Worm (Caenorhabditis elegans): ENCODE data around the gene pnc-2.
"Not testable (repeated sequence)": the region's sequence is repeated elsewhere in the genome, so short reads cannot be mapped to it uniquely, and the experiment has no call there.

pnc-2 gene

ce11 chrIV:14950468-14950867, 41.0 kb upstream of the pnc-2 start, which contains the start of gene Y41E3.22:
Y41E3.22 (plus strand) TSS chrIV:14950710.
- TF ChIP-seq ref-2 (tag; optimal IDR thresholded peaks at IDR 0.05), result no peak
- TF ChIP-seq odd-2 (tag; optimal IDR thresholded peaks at IDR 0.05), result no peak
- no peak for TF ChIP-seq hlh-15 (tag; optimal IDR thresholded peaks at IDR 0.05)
- no peak for TF ChIP-seq fax-1 (tag; optimal IDR thresholded peaks at IDR 0.05)
- TF ChIP-seq nhr-232 (tag; optimal IDR thresholded peaks at IDR 0.05), result no peak
- TF ChIP-seq pha-2 (tag; optimal IDR thresholded peaks at IDR 0.05), result no peak
- TF ChIP-seq ets-4 (tag; optimal IDR thresholded peaks at IDR 0.05), result no peak
- no peak for TF ChIP-seq elt-4 (tag; optimal IDR thresholded peaks at IDR 0.05)
- no peak for TF ChIP-seq hlh-13 (GFP tag; optimal IDR thresholded peaks at IDR 0.05)
- no peak for TF ChIP-seq pros-1 (tag; optimal IDR thresholded peaks at IDR 0.05)
- TF ChIP-seq unc-55 (GFP tag; optimal IDR thresholded peaks at IDR 0.05), result no peak
- TF ChIP-seq gmeb-2 (tag; optimal IDR thresholded peaks at IDR 0.05), result no peak
- no peak for TF ChIP-seq ceh-2 (tag; optimal IDR thresholded peaks at IDR 0.05)
- TF ChIP-seq C08G9.2 (tag; optimal IDR thresholded peaks at IDR 0.05), result no peak
- no peak for TF ChIP-seq lin-11 (tag; optimal IDR thresholded peaks at IDR 0.05)
- no peak for TF ChIP-seq unc-86 (tag; optimal IDR thresholded peaks at IDR 0.05)
- no peak for TF ChIP-seq rnt-1 (tag; optimal IDR thresholded peaks at IDR 0.05)

- TF ChIP-seq unc-3 (GFP tag; conservative IDR thresholded peaks at IDR 0.05) (no peak), unc-3 (tag; optimal IDR thresholded peaks at IDR 0.05) (no peak)
These were observed 39.6 kb upstream of the pnc-2 start for ce11 chrIV:14949048-14949447.

ce11 chrIV:14944234-14944633, 34.7 kb upstream of the pnc-2 start, which contains the start of gene Y57G11C.48:
Y57G11C.48 (minus strand) TSS chrIV:14944334.
- TF ChIP-seq pat-9 (tag; optimal IDR thresholded peaks at IDR 0.05) (no peak), C38D4.7 (GFP tag; optimal IDR thresholded peaks at IDR 0.05) (no peak), fkh-6 (tag; optimal IDR thresholded peaks at IDR 0.05) (no peak), ceh-14 (tag; optimal IDR thresholded peaks at IDR 0.05) (no peak), madf-2 (tag; optimal IDR thresholded peaks at IDR 0.05) (no peak), ceh-18 (tag; optimal IDR thresholded peaks at IDR 0.05) (no peak), rnt-1 (tag; optimal IDR thresholded peaks at IDR 0.05) (no peak), sox-4 (tag; optimal IDR thresholded peaks at IDR 0.05) (no peak), ceh-24 (tag; optimal IDR thresholded peaks at IDR 0.05) (no peak), nhr-11 (tag; optimal IDR thresholded peaks at IDR 0.05) (no peak), ceh-31 (tag; optimal IDR thresholded peaks at IDR 0.05) (no peak)

- not testable (repeated sequence) for TF ChIP-seq hlh-6 (tag; optimal IDR thresholded peaks at IDR 0.05); unc-55 (GFP tag; optimal IDR thresholded peaks at IDR 0.05); ceh-45 (GFP tag; IDR thresholded peaks at IDR 0.05)
These were observed 29.1 kb upstream of the pnc-2 start, which contains the start of gene Y57G11C.30 for ce11 chrIV:14938596-14938995. Y57G11C.30 (plus strand) TSS chrIV:14938896.

DNA sequence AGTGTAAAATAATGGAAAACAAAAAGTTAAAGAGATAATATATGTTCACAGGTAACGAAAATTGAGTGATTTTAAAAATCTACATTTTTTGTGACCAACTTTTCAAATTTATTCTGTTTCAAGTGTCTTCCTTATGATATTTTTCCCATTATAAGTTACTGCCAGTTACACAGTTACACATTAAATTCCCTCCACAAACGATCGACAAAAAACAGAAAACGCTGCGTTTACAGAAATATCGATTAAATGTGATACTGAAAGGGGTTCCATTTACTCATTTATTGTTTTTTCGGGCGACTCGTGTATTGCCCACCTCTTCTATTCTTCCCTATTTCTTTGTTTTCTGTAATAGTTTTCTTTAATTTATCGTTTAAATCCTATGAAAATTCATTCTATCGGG, 27.5 kb upstream of the pnc-2 start, which contains the start of gene Y57G11C.1144:
Gene Y57G11C.1144, plus strand, starts transcription at position 301 of the 400 bp plus-strand sequence.
- TF ChIP-seq elt-4 (tag; optimal IDR thresholded peaks at IDR 0.05) (no peak), hlh-6 (tag; optimal IDR thresholded peaks at IDR 0.05) (no peak), fkh-6 (tag; optimal IDR thresholded peaks at IDR 0.05) (no peak), K02D7.2 (tag; optimal IDR thresholded peaks at IDR 0.05) (no peak), unc-86 (tag; optimal IDR thresholded peaks at IDR 0.05) (no peak), mec-3 (tag; optimal IDR thresholded peaks at IDR 0.05; ENCODE audit: borderline replicate concordance) (no peak), elt-2 (tag; optimal IDR thresholded peaks at IDR 0.05) (no peak), rnt-1 (tag; optimal IDR thresholded peaks at IDR 0.05) (no peak), ama-1 (optimal IDR thresholded peaks at IDR 0.05) (no peak), ceh-45 (GFP tag; IDR thresholded peaks at IDR 0.05) (no peak), pqm-1 (tag; optimal IDR thresholded peaks at IDR 0.05) (no peak), eyg-1 (tag; optimal IDR thresholded peaks at IDR 0.05) (no peak), pros-1 (tag; optimal IDR thresholded peaks at IDR 0.05) (no peak), K09A11.1 (tag; optimal IDR thresholded peaks at IDR 0.05; ENCODE audit: insufficient read depth) (no peak), odd-2 (tag; optimal IDR thresholded peaks at IDR 0.05) (no peak), pat-9 (tag; optimal IDR thresholded peaks at IDR 0.05) (no peak)
